Worm (Caenorhabditis elegans): ENCODE measurements around the gene nlp-53.
A peak's percentile ranks its signal among the peaks of the same experiment; 100 is the strongest.

Gene nlp-53

ce11 chrX:13583895-13584344, 34.8 kb upstream of the nlp-53 start (continued):
- TF ChIP-seq hlh-30 (tag; optimal IDR thresholded peaks at IDR 0.05; ENCODE audit: insufficient read depth) (peak; percentile 61), unc-130 (GFP tag; optimal IDR thresholded peaks at IDR 0.05) (no peak), Y105C5A.15 (GFP tag; IDR thresholded peaks at IDR 0.05) (no peak), ZK546.5 (tag; optimal IDR thresholded peaks at IDR 0.05) (no peak), nhr-76 (tag; optimal IDR thresholded peaks at IDR 0.05) (no peak), nhr-48 (tag; optimal IDR thresholded peaks at IDR 0.05) (peak; percentile 39), lin-38 (GFP tag; IDR thresholded peaks at IDR 0.05) (no peak), zfp-2 (tag; optimal IDR thresholded peaks at IDR 0.05) (no peak), zip-11 (GFP tag; IDR thresholded peaks at IDR 0.05) (no peak), aly-2 (tag; optimal IDR thresholded peaks at IDR 0.05) (no peak), F26F4.8 (GFP tag; conservative IDR thresholded peaks at IDR 0.05) (no peak), skn-1 (tag; optimal IDR thresholded peaks at IDR 0.05) (no peak), ces-1 (GFP tag; optimal IDR thresholded peaks at IDR 0.05) (no peak), unc-62 (GFP tag; optimal IDR thresholded peaks at IDR 0.05 in 1 of 2) (no peak), unc-62 (tag; optimal IDR thresholded peaks at IDR 0.05) (no peak), hmg-1.1 (GFP tag; IDR thresholded peaks at IDR 0.05) (peak; percentile 48; the same call in 1 of the 2 replicates), F49E8.2 (tag; optimal IDR thresholded peaks at IDR 0.05; ENCODE audit: borderline replicate concordance) (no peak), nhr-11 (tag; optimal IDR thresholded peaks at IDR 0.05) (no peak), mes-2 (tag; optimal IDR thresholded peaks at IDR 0.05; ENCODE audit: poor library complexity, severe bottlenecking) (peak; percentile 60), zip-2 (tag; optimal IDR thresholded peaks at IDR 0.05) (peak; percentile 4), dve-1 (tag; optimal IDR thresholded peaks at IDR 0.05; ENCODE audit: insufficient read depth) (peak; percentile 8), nhr-41 (GFP tag; IDR thresholded peaks at IDR 0.05) (no peak), T26A8.4 (GFP tag; IDR thresholded peaks at IDR 0.05) (no peak; the same call in 1 of the 2 replicates), cey-2 (tag; optimal IDR thresholded peaks at IDR 0.05; ENCODE audit: borderline replicate concordance, insufficient read depth) (no peak), spr-3 (GFP tag; optimal IDR thresholded peaks at IDR 0.05) (no peak), ama-1 (optimal IDR thresholded peaks at IDR 0.05) (no peak), tra-1 (GFP tag; IDR thresholded peaks at IDR 0.05) (no peak), Y75B8A.6 (GFP tag; IDR thresholded peaks at IDR 0.05) (no peak), ztf-11 (tag; optimal IDR thresholded peaks at IDR 0.05) (no peak), duxl-1 (tag; optimal IDR thresholded peaks at IDR 0.05; ENCODE audit: poor library complexity) (no peak), vab-7 (GFP tag; IDR thresholded peaks at IDR 0.05) (no peak), madf-5 (GFP tag; IDR thresholded peaks at IDR 0.05) (no peak), lin-1 (GFP tag; IDR thresholded peaks at IDR 0.05) (no peak), lir-3 (tag; optimal IDR thresholded peaks at IDR 0.05) (no peak), lim-7 (GFP tag; IDR thresholded peaks at IDR 0.05) (no peak)

ce11 chrX:13584725-13585371, 33.8 kb upstream of the nlp-53 start, which contains the start of gene unc-84:
TSS of gene unc-84 (plus strand) at chrX:13584775.
- TF ChIP-seq hif-1 (tag; optimal IDR thresholded peaks at IDR 0.05), result peak in 1 of 2 experiments; percentile 24
- TF ChIP-seq dpl-1 (GFP tag; optimal IDR thresholded peaks at IDR 0.05), result peak; percentile 66
- TF ChIP-seq daf-16 (GFP tag; optimal IDR thresholded peaks at IDR 0.05), result no peak
- peak; percentile 25 for TF ChIP-seq daf-16 (tag; optimal IDR thresholded peaks at IDR 0.05)
- peak; percentile 74 for TF ChIP-seq mes-2 (tag; optimal IDR thresholded peaks at IDR 0.05; ENCODE audit: poor library complexity, severe bottlenecking)
- TF ChIP-seq Y5F2A.4 (GFP tag; optimal IDR thresholded peaks at IDR 0.05), result no peak
